Fruit fly (Drosophila melanogaster) whole organism, prepupa: ENCODE results near the gene CG10428.
A peak's percentile ranks its signal among the peaks of the same experiment; 100 is the strongest.

Source experiments
- Hr39 ChIP-seq: fragments of 200-800 bp; sonication (Bioruptor generic); optimal IDR thresholded peaks from 2 replicates; lab custom pipeline; 2016; ENCODE audit warnings: missing biosample characterization, missing genetic modification characterization
- OdsH ChIP-seq: fragments of 200-800 bp; sonication (Bioruptor generic); optimal IDR thresholded peaks from 3 replicates; lab custom pipeline; 2016; ENCODE audit warnings: missing biosample characterization, missing genetic modification characterization
- pdm3 ChIP-seq: fragments of 200-800 bp; sonication (Bioruptor generic); optimal IDR thresholded peaks from 3 replicates; lab custom pipeline; 2016; ENCODE audit warnings: missing biosample characterization, missing genetic modification characterization

DNA sequence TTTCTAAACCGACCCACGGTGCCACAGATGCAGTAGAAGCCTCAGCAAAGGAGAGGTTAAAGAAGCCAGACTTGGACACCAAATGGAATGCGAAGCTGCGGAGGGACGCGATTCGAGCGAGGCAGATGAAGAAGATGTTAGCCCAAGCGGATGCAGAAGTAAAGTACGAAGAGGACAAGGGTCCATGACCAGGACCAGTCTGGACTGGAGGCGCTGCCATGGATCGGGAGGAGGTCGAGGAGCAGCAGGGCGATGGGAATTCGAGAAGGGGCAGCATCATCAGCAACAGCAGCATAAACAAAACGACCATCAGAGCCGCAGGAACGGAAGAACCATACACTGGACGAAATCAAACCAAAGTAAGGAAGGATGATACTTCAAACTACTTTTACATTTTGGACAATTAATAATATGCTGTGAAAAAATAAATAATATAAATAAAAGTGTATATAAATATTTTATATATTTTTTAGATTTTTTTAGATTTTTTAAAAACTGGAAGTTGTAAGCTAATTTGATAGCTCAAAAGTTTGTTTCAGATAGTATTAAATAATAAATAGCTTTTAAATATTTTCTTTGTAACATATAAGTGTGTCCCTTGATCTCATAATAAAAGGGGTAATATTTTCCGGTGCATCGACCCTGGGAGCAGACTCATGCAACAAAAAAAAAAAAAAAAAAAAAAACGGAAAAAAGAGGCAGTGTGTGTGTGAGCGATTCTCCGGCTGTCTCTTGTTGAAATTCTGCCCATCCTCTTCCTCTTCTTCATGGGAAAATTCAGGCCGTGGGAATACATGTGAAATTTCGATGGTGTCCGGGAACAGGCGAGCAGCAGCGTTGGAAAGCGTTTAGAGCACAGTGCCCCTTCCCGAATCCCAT is 1.8 kb upstream of the CG10428 start:
- TF ChIP-seq pdm3 (GFP tag; lab: Kevin White, UChicago) (peak; percentile 39), Hr39 (GFP tag; lab: Kevin White, UChicago) (no peak), OdsH (GFP tag; lab: Kevin White, UChicago) (peak; percentile 78)
